Fruit fly (Drosophila melanogaster) whole organism, wandering third instar larva: ENCODE data around the gene Usp5.

ENCODE experiments used
- Jra ChIP-seq: sonication (Bioruptor generic); optimal IDR thresholded peaks from 2 replicates; lab custom pipeline; 2016; ENCODE audit warnings: missing biosample characterization, missing genetic modification characterization
- OdsH ChIP-seq: fragments of 200-800 bp; sonication (Bioruptor generic); optimal IDR thresholded peaks from 2 replicates; lab custom pipeline; 2016; ENCODE audit warnings: missing biosample characterization, mild to moderate bottlenecking, missing genetic modification characterization
- sage ChIP-seq: fragments of 200-800 bp; sonication (Bioruptor generic); optimal IDR thresholded peaks from 2 replicates; lab custom pipeline; 2016; ENCODE audit warnings: missing biosample characterization, mild to moderate bottlenecking, missing genetic modification characterization

DNA sequence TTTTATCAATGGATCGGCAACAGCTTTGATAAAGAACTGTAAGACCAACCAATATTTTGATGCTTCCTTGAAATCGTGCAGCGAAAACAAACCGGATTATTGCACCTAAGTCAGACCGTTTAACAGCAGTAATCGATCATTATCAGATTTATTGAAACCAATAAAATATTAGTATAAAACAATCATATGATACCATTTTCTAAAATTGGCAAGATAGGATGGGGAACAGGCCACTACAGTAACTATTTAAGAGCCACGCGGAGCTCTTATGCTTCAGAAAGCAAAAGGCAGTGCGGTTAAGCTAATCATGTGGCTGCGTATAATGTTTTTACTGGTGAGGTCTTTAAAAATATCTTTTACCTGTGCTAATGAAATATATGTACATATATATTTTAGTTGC, 38.2 kb upstream of the Usp5 start, which contains the start of gene CG32284:
- no peak for TF ChIP-seq sage (GFP tag; lab: Kevin White, UChicago)
- TF ChIP-seq Jra (GFP tag; lab: Kevin White, UChicago) = no peak
- no peak for TF ChIP-seq OdsH (GFP tag; lab: Kevin White, UChicago)
